Fruit fly (Drosophila melanogaster) whole organism, prepupa: ENCODE measurements around the gene SdhD.

Experiments
- CG15336 ChIP-seq: fragments of 200-800 bp; sonication (Bioruptor generic); IDR thresholded peaks from 2 replicates; pipeline ENCODE4 v1.3.6; 2022; ENCODE audit warnings: missing biosample characterization, missing genetic modification characterization
- CG16779 ChIP-seq: fragments of 200-800 bp; sonication (Bioruptor generic); optimal IDR thresholded peaks from 3 replicates; lab custom pipeline; 2017; ENCODE audit warnings: missing biosample characterization, mild to moderate bottlenecking, missing genetic modification characterization
- dac ChIP-seq: fragments of 200-800 bp; sonication (Bioruptor generic); optimal IDR thresholded peaks from 2 replicates; lab custom pipeline; 2017; ENCODE audit warnings: missing biosample characterization, mild to moderate bottlenecking, missing genetic modification characterization
- dsx ChIP-seq: fragments of 200-800 bp; optimal IDR thresholded peaks from 3 replicates; lab custom pipeline; 2019; ENCODE audit warnings: missing biosample characterization, mild to moderate bottlenecking, missing genetic modification characterization, moderate library complexity; ENCODE audit not compliant: poor library complexity, severe bottlenecking

DNA sequence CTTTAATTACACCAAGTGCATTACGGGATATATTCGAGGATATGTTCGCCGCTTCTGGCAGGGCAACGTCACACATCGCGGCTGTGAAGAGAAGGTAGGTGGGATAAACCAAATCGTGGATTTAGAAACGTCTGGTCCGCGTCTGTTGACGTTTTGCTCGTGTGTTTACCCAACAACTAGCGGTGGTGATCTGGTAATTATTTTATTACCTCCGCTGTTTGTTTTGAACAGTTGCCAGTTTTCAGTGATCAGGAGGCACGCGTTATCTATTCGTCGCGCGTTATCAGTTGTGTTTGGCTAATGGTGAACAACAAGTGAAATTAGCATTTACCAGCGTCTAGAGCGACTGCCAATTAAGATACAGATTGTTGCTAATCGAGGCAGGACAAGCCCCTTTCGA, 31.3 kb downstream of the SdhD start:
- TF ChIP-seq dsx (GFP tag; lab: Kevin White, UChicago) (no peak), CG16779 (tag; lab: Kevin White, UChicago) (no peak), CG15336 (no peak), dac (no peak)
